Fruit fly (Drosophila melanogaster) whole organism, embryonic: ENCODE data around the gene Snapin.
A peak's percentile ranks its signal among the peaks of the same experiment; 100 is the strongest.

Source experiments
- B-H2 ChIP-seq: fragments of 200-800 bp; sonication (Bioruptor generic); optimal IDR thresholded peaks from 2 replicates; lab custom pipeline; 2018; ENCODE audit warnings: missing biosample characterization, mild to moderate bottlenecking, missing genetic modification characterization
- Blimp-1 ChIP-seq: fragments of 200-800 bp; sonication (Bioruptor generic); optimal IDR thresholded peaks from 3 replicates; lab custom pipeline; 2018; ENCODE audit warnings: missing biosample characterization, missing genetic modification characterization, mild to moderate bottlenecking, moderate library complexity, missing genetic modification reagents
- CG10321 ChIP-seq: fragments of 200-800 bp; sonication (Bioruptor generic); IDR thresholded peaks from 2 replicates; pipeline ENCODE4 v1.3.6; 2022; ENCODE audit warnings: missing biosample characterization, missing genetic modification characterization
- CG10565 ChIP-seq: fragments of 200-800 bp; sonication (Bioruptor generic); optimal IDR thresholded peaks from 3 replicates; lab custom pipeline; 2016; ENCODE audit warnings: missing biosample characterization, mild to moderate bottlenecking, missing genetic modification characterization
- CG14014 ChIP-seq: fragments of 200-800 bp; sonication (Bioruptor generic); IDR thresholded peaks from 2 replicates; pipeline ENCODE4 v1.3.6; 2022; ENCODE audit warnings: missing biosample characterization, missing genetic modification characterization
- CG14050 ChIP-seq: fragments of 200-800 bp; sonication (Bioruptor generic); IDR thresholded peaks from 3 replicates; pipeline ENCODE4 v1.3.6; 2022; ENCODE audit warnings: missing biosample characterization, missing genetic modification characterization
- CG15011 ChIP-seq: fragments of 200-800 bp; sonication (Bioruptor generic); optimal IDR thresholded peaks from 3 replicates; lab custom pipeline; 2018; ENCODE audit warnings: missing biosample characterization, mild to moderate bottlenecking, missing genetic modification characterization
- CG15269 ChIP-seq: fragments of 200-800 bp; sonication (Bioruptor generic); optimal IDR thresholded peaks from 2 replicates; lab custom pipeline; 2018; ENCODE audit warnings: missing biosample characterization, mild to moderate bottlenecking, missing genetic modification characterization, moderate library complexity
- CG15696 ChIP-seq: fragments of 200-800 bp; sonication (Bioruptor generic); optimal IDR thresholded peaks from 2 replicates; lab custom pipeline; 2019; ENCODE audit warnings: missing biosample characterization, mild to moderate bottlenecking, missing genetic modification characterization, moderate library complexity
- CG1603 ChIP-seq: fragments of 200-800 bp; sonication (Bioruptor generic); optimal IDR thresholded peaks from 2 replicates; lab custom pipeline; 2019; ENCODE audit warnings: missing biosample characterization, mild to moderate bottlenecking, missing genetic modification characterization, moderate library complexity
- CG16779 ChIP-seq: fragments of 200-800 bp; sonication (Bioruptor generic); IDR thresholded peaks from 2 replicates; pipeline ENCODE4 v1.3.6; 2022; ENCODE audit warnings: missing biosample characterization, missing genetic modification characterization
- CG17186 ChIP-seq: fragments of 200-800 bp; sonication (Bioruptor generic); optimal IDR thresholded peaks from 3 replicates; lab custom pipeline; 2017; ENCODE audit warnings: missing biosample characterization, missing genetic modification reagents, missing genetic modification characterization
- CG17912 ChIP-seq: fragments of 200-800 bp; sonication (Bioruptor generic); optimal IDR thresholded peaks from 2 replicates; lab custom pipeline; 2018; ENCODE audit warnings: missing biosample characterization, mild to moderate bottlenecking, missing genetic modification characterization
- CG1832 ChIP-seq: fragments of 200-800 bp; sonication (Bioruptor generic); optimal IDR thresholded peaks from 2 replicates; lab custom pipeline; 2017; ENCODE audit warnings: missing biosample characterization, mild to moderate bottlenecking, missing genetic modification characterization, inconsistent platforms
- CG2875 ChIP-seq: fragments of 200-800 bp; sonication (Bioruptor generic); optimal IDR thresholded peaks from 2 replicates; lab custom pipeline; 2017; ENCODE audit warnings: missing biosample characterization, mild to moderate bottlenecking, missing genetic modification characterization, missing genetic modification reagents
- CG30403 ChIP-seq: fragments of 200-800 bp; sonication (Bioruptor generic); optimal IDR thresholded peaks from 3 replicates; lab custom pipeline; 2016; ENCODE audit warnings: missing biosample characterization, missing genetic modification characterization
- CG3065 ChIP-seq: fragments of 200-800 bp; sonication (Bioruptor generic); optimal IDR thresholded peaks from 2 replicates; lab custom pipeline; 2016; ENCODE audit warnings: missing biosample characterization, missing genetic modification characterization
- CG4617 ChIP-seq: fragments of 200-800 bp; sonication (Bioruptor generic); optimal IDR thresholded peaks from 3 replicates; lab custom pipeline; 2016; ENCODE audit warnings: missing biosample characterization, missing genetic modification characterization, borderline replicate concordance
- CG7987 ChIP-seq: fragments of 200-800 bp; sonication (Bioruptor generic); optimal IDR thresholded peaks from 2 replicates; lab custom pipeline; 2018; ENCODE audit warnings: missing biosample characterization, mild to moderate bottlenecking, missing genetic modification characterization, moderate library complexity
- CG9609 ChIP-seq: fragments of 200-800 bp; sonication (Bioruptor generic); optimal IDR thresholded peaks from 3 replicates; lab custom pipeline; 2016; ENCODE audit warnings: missing biosample characterization, missing genetic modification characterization
- CG9797 ChIP-seq: fragments of 200-800 bp; sonication (Bioruptor generic); optimal IDR thresholded peaks from 3 replicates; lab custom pipeline; 2018; ENCODE audit warnings: missing biosample characterization, mild to moderate bottlenecking, missing genetic modification characterization
- CoRest ChIP-seq: fragments of 200-800 bp; sonication (Bioruptor generic); optimal IDR thresholded peaks from 3 replicates; lab custom pipeline; 2018; ENCODE audit warnings: missing biosample characterization, mild to moderate bottlenecking, missing genetic modification characterization, moderate library complexity
- Dip2 ChIP-seq: fragments of 200-800 bp; sonication (Bioruptor generic); IDR thresholded peaks from 2 replicates; pipeline ENCODE4 v1.3.6; 2022; ENCODE audit warnings: missing biosample characterization, missing genetic modification characterization
- Dref ChIP-seq: fragments of 200-800 bp; sonication (Bioruptor generic); IDR thresholded peaks from 2 replicates; pipeline ENCODE4 v1.3.6; 2022; ENCODE audit warnings: missing biosample characterization, missing genetic modification characterization
- Fer2 ChIP-seq: fragments of 200-800 bp; sonication (Bioruptor generic); optimal IDR thresholded peaks from 2 replicates; lab custom pipeline; 2018; ENCODE audit warnings: missing biosample characterization, mild to moderate bottlenecking, missing genetic modification characterization, moderate library complexity
- H2.0 ChIP-seq: fragments of 200-800 bp; sonication (Bioruptor generic); IDR thresholded peaks from 2 replicates; pipeline ENCODE4 v1.3.6; 2022; ENCODE audit warnings: missing biosample characterization, missing genetic modification characterization
- Lhr ChIP-seq: fragments of 200-800 bp; sonication (Bioruptor generic); optimal IDR thresholded peaks from 3 replicates; lab custom pipeline; 2017; ENCODE audit warnings: mild to moderate bottlenecking, missing biosample characterization, missing genetic modification reagents, missing genetic modification characterization
- Lim3 ChIP-seq: fragments of 200-800 bp; sonication (Bioruptor generic); IDR thresholded peaks from 2 replicates; pipeline ENCODE4 v1.3.6; 2022; ENCODE audit warnings: missing biosample characterization, missing genetic modification characterization
- Oaz ChIP-seq: fragments of 200-800 bp; sonication (Bioruptor generic); IDR thresholded peaks from 2 replicates; pipeline ENCODE4 v1.3.6; 2022; ENCODE audit warnings: missing biosample characterization, missing genetic modification characterization
- Rfx ChIP-seq: fragments of 200-800 bp; sonication (Bioruptor generic); IDR thresholded peaks from 2 replicates; pipeline ENCODE4 v1.3.6; 2022; ENCODE audit warnings: missing biosample characterization, missing genetic modification characterization
- Side ChIP-seq: fragments of 200-800 bp; sonication (Bioruptor generic); optimal IDR thresholded peaks from 2 replicates; lab custom pipeline; 2016; ENCODE audit warnings: missing biosample characterization, missing genetic modification characterization
- ab ChIP-seq: fragments of 200-800 bp; sonication (Bioruptor generic); optimal IDR thresholded peaks from 2 replicates; lab custom pipeline; 2016; ENCODE audit warnings: missing biosample characterization, missing genetic modification characterization
- ato ChIP-seq: fragments of 200-800 bp; sonication (Bioruptor generic); IDR thresholded peaks from 2 replicates; pipeline ENCODE4 v1.3.6; 2022; ENCODE audit warnings: missing biosample characterization, missing genetic modification characterization; ENCODE audit not compliant: partially characterized antibody
- az2 ChIP-seq: fragments of 200-800 bp; sonication (Bioruptor generic); optimal IDR thresholded peaks from 3 replicates; lab custom pipeline; 2016; ENCODE audit warnings: missing biosample characterization, missing genetic modification characterization
- cas ChIP-seq: fragments of 200-800 bp; sonication (Bioruptor generic); IDR thresholded peaks from 2 replicates; pipeline ENCODE4 v1.3.6; 2022; ENCODE audit warnings: missing biosample characterization, missing genetic modification characterization
- dati ChIP-seq: fragments of 200-800 bp; sonication (Bioruptor generic); IDR thresholded peaks from 2 replicates; pipeline ENCODE4 v1.3.6; 2022; ENCODE audit warnings: missing biosample characterization, missing genetic modification characterization
- gcm ChIP-seq: fragments of 200-800 bp; sonication (Bioruptor generic); optimal IDR thresholded peaks from 2 replicates; lab custom pipeline; 2019; ENCODE audit warnings: missing biosample characterization, mild to moderate bottlenecking, missing genetic modification characterization, moderate library complexity
- insv ChIP-seq, 2 experiments: fragments of 200-800 bp; sonication (Bioruptor generic); optimal IDR thresholded peaks; 3 replicates each; lab custom pipeline; 2016 to 2018; ENCODE audit warnings: missing biosample characterization in 2 of 2, missing genetic modification characterization in 2 of 2
- knrl ChIP-seq: fragments of 200-800 bp; sonication (Bioruptor generic); IDR thresholded peaks from 3 replicates; pipeline ENCODE4 v1.3.6; 2022; ENCODE audit warnings: missing biosample characterization, missing genetic modification characterization; ENCODE audit not compliant: partially characterized antibody
- onecut ChIP-seq: fragments of 200-800 bp; sonication (Bioruptor generic); IDR thresholded peaks from 2 replicates; pipeline ENCODE4 v1.3.6; 2022; ENCODE audit warnings: missing biosample characterization, missing genetic modification characterization
- otp ChIP-seq: fragments of 200-800 bp; sonication (Bioruptor generic); IDR thresholded peaks from 3 replicates; pipeline ENCODE4, ENCODE4 v1.3.6; 2022; ENCODE audit warnings: missing biosample characterization, missing genetic modification characterization
- p53 ChIP-seq: fragments of 200-800 bp; sonication (Bioruptor generic); optimal IDR thresholded peaks from 2 replicates; lab custom pipeline; 2016; ENCODE audit warnings: missing biosample characterization, missing genetic modification characterization
- pfk ChIP-seq: fragments of 200-800 bp; sonication (Bioruptor generic); optimal IDR thresholded peaks from 2 replicates; lab custom pipeline; 2018; ENCODE audit warnings: missing biosample characterization, mild to moderate bottlenecking, missing genetic modification characterization, moderate library complexity
- phol ChIP-seq: fragments of 200-800 bp; sonication (Bioruptor generic); optimal IDR thresholded peaks from 3 replicates; lab custom pipeline; 2018; ENCODE audit warnings: missing biosample characterization, mild to moderate bottlenecking, missing genetic modification characterization, moderate library complexity
- ranshi ChIP-seq: fragments of 200-800 bp; sonication (Bioruptor generic); IDR thresholded peaks from 2 replicates; pipeline ENCODE4 v1.3.6; 2022; ENCODE audit warnings: missing biosample characterization, missing genetic modification characterization
- ro ChIP-seq: fragments of 200-800 bp; sonication (Bioruptor generic); IDR thresholded peaks from 2 replicates; pipeline ENCODE4 v1.3.6; 2022; ENCODE audit warnings: missing biosample characterization, missing genetic modification characterization
- scrt ChIP-seq: fragments of 200-800 bp; sonication (Bioruptor generic); optimal IDR thresholded peaks from 2 replicates; lab custom pipeline; 2018; ENCODE audit warnings: missing biosample characterization, mild to moderate bottlenecking, missing genetic modification characterization, moderate library complexity
- sima ChIP-seq: fragments of 200-800 bp; sonication (Bioruptor generic); optimal IDR thresholded peaks from 2 replicates; lab custom pipeline; 2016; ENCODE audit warnings: missing biosample characterization, missing genetic modification characterization
- slou ChIP-seq: fragments of 200-800 bp; sonication (Bioruptor generic); optimal IDR thresholded peaks from 3 replicates; lab custom pipeline; 2016; ENCODE audit warnings: missing biosample characterization, missing genetic modification characterization

The Snapin gene

DNA sequence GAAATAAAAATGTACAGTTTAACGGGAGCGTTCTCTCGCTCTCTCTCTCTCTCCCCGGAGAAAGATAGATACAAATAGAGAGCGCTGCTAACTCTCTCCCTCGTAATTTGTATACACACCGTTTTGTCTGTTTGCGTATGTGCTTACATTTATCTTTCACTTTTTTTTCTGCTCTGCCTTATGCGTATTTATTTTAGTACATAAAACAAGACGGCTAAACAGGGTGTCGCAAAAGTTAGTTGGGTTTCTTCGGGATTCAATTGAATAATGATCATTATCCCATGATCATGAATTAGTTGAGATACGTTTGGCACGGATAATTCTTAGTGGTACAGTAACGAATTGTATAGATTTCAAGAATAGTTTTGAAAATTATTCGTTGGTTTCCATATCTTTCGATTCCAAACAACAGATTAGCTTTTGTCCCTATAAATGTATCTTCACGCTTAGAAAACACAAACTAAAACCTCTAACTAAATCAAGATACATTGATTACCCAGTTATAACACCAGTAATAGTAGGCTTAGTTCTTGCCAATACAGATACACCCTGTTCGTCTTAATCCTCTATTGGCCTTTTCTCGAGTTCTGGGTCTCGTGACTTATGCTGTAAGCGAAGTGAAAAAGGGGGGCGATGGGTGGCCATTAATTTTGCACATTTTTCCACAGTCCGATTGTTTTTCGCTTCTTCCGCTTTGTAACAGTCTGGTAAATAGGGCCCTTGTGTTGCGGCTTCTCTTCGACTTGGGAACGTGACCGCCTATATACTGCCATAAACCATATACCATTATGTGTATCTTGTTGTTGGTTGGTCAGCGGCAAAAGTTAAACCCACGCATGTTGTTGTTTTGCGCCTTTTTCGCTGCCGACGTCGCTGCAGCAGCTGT is 4.8 kb downstream of the Snapin start (continued):
- no peak for TF ChIP-seq Oaz (GFP tag; lab: Robert Waterston, UW)
- no peak for TF ChIP-seq H2.0 (GFP tag; lab: Robert Waterston, UW)
- no peak for TF ChIP-seq Dref (GFP tag; lab: Robert Waterston, UW)
- TF ChIP-seq CG15011 (GFP tag; lab: Kevin White, UChicago), result peak; percentile 83
- no peak for TF ChIP-seq CG1832 (GFP tag; lab: Kevin White, UChicago)
- peak; percentile 76 for TF ChIP-seq az2
- no peak for TF ChIP-seq dati (GFP tag; lab: Robert Waterston, UW)
- TF ChIP-seq Fer2, result peak; percentile 73
- TF ChIP-seq scrt (GFP tag; lab: Kevin White, UChicago), result peak; percentile 76
- TF ChIP-seq CG14014, result no peak
- no peak for TF ChIP-seq ab (GFP tag; lab: Kevin White, UChicago)
- TF ChIP-seq CG16779 (GFP tag; lab: Robert Waterston, UW), result no peak
- no peak for TF ChIP-seq Dip2 (GFP tag; lab: Robert Waterston, UW)
- TF ChIP-seq B-H2 (GFP tag; lab: Kevin White, UChicago), result peak; percentile 65
- TF ChIP-seq ro (GFP tag; lab: Robert Waterston, UW), result no peak
- TF ChIP-seq ato, result no peak
- TF ChIP-seq CG17186 (GFP tag; lab: Kevin White, UChicago), result peak; percentile 36
- TF ChIP-seq pfk (GFP tag; lab: Kevin White, UChicago), result peak; percentile 63
- TF ChIP-seq Lim3 (GFP tag; lab: Robert Waterston, UW), result no peak
- TF ChIP-seq phol, result peak; percentile 86
- no peak for TF ChIP-seq otp (GFP tag; lab: Robert Waterston, UW)
- TF ChIP-seq slou (GFP tag; lab: Kevin White, UChicago), result peak; percentile 65
- no peak for TF ChIP-seq CG9797 (GFP tag; lab: Kevin White, UChicago)
- TF ChIP-seq CG17912 (GFP tag; lab: Kevin White, UChicago), result peak; percentile 75
- no peak for TF ChIP-seq CG4617
- peak; percentile 66 for TF ChIP-seq CG15696 (tag; lab: Kevin White, UChicago)
- TF ChIP-seq CoRest (tag; lab: Kevin White, UChicago), result peak; percentile 85
- TF ChIP-seq onecut (GFP tag; lab: Robert Waterston, UW), result peak; percentile 61; the same call in 1 of the 2 replicates
- no peak for TF ChIP-seq CG10321
- TF ChIP-seq CG10565 (GFP tag; lab: Kevin White, UChicago), result peak; percentile 22
- TF ChIP-seq Rfx, result no peak
- TF ChIP-seq Side (GFP tag; lab: Kevin White, UChicago), result peak; percentile 71
- peak; percentile 75 for TF ChIP-seq CG7987 (GFP tag; lab: Kevin White, UChicago)
- peak; percentile 49 for TF ChIP-seq Lhr
- peak; percentile 54 for TF ChIP-seq p53
- peak; percentile 80 for TF ChIP-seq CG15269 (tag; lab: Kevin White, UChicago)
- peak; percentile 75 for TF ChIP-seq gcm
- TF ChIP-seq CG14050 (GFP tag; lab: Robert Waterston, UW), result no peak
- TF ChIP-seq CG30403, result peak; percentile 86
- no peak for TF ChIP-seq ranshi (GFP tag; lab: Robert Waterston, UW)
- TF ChIP-seq CG2875 (GFP tag; lab: Kevin White, UChicago), result peak; percentile 76
- TF ChIP-seq CG3065 (GFP tag; lab: Kevin White, UChicago), result no peak
- peak; percentile 65 for TF ChIP-seq CG1603
- peak; percentile 70 for TF ChIP-seq CG9609 (GFP tag; lab: Kevin White, UChicago)
- TF ChIP-seq sima (GFP tag; lab: Kevin White, UChicago), result peak; percentile 75
- peak in 1 of 2 experiments; percentile 18 for TF ChIP-seq insv (GFP tag; optimal IDR thresholded peaks at IDR 0.05; lab: Kevin White, UChicago)
- peak; percentile 85 for TF ChIP-seq Blimp-1 (GFP tag; lab: Kevin White, UChicago)
- no peak for TF ChIP-seq knrl
- TF ChIP-seq cas (GFP tag; lab: Robert Waterston, UW), result no peak
